Worm (Caenorhabditis elegans) whole organism, L3 larva: ENCODE measurements around the gene T11B7.2.

Source experiments
- R02D3.7 ChIP-seq: fragments of 150-350 bp; optimal IDR thresholded peaks from 2 replicates; lab custom pipeline; 2014; ENCODE audit warnings: missing biosample characterization, missing genetic modification characterization
- ZK546.5 ChIP-seq: sonication (generic microtip); optimal IDR thresholded peaks from 2 replicates; lab custom pipeline; 2017; ENCODE audit warnings: missing biosample characterization, missing genetic modification characterization
- ama-1 ChIP-seq: fragments of 150-350 bp; optimal IDR thresholded peaks from 2 replicates; lab custom pipeline; 2018
- ceh-16 ChIP-seq: sonication (generic microtip); optimal IDR thresholded peaks from 2 replicates; lab custom pipeline; 2017; ENCODE audit warnings: missing biosample characterization, missing genetic modification characterization
- ceh-28 ChIP-seq: fragments of 150-350 bp; optimal IDR thresholded peaks from 2 replicates; lab custom pipeline; 2014; ENCODE audit warnings: missing biosample characterization, missing genetic modification reagents, missing genetic modification characterization
- ceh-82 ChIP-seq: fragments of 150-350 bp; optimal IDR thresholded peaks from 2 replicates; lab custom pipeline; 2014; ENCODE audit warnings: missing biosample characterization, missing genetic modification characterization
- ceh-9 ChIP-seq: sonication (generic microtip); optimal IDR thresholded peaks from 2 replicates; lab custom pipeline; 2018; ENCODE audit warnings: missing biosample characterization, missing genetic modification characterization
- daf-12 ChIP-seq: fragments of 150-350 bp; optimal IDR thresholded peaks from 2 replicates; lab custom pipeline; 2014; ENCODE audit warnings: missing biosample characterization, missing genetic modification reagents, missing genetic modification characterization
- egl-27 ChIP-seq: sonication (generic microtip); optimal IDR thresholded peaks from 4 replicates; lab custom pipeline; 2017; ENCODE audit warnings: missing biosample characterization, missing genetic modification reagents, missing genetic modification characterization
- elt-1 ChIP-seq: fragments of 150-350 bp; optimal IDR thresholded peaks from 2 replicates; lab custom pipeline; 2014; ENCODE audit warnings: missing biosample characterization, missing genetic modification characterization
- elt-3 ChIP-seq, 3 experiments: fragments of 150-350 bp in 1 of 3; sonication (generic microtip) in 2 of 3; optimal IDR thresholded peaks; 2 replicates in 2 of 3; 4 replicates in 1 of 3; lab custom pipeline; 2014 to 2017; ENCODE audit warnings: missing biosample characterization in 3 of 3, missing genetic modification characterization in 3 of 3
- eor-1 ChIP-seq, 2 experiments: fragments of 150-350 bp; optimal IDR thresholded peaks; 2 replicates each; lab custom pipeline; 2014 to 2018; ENCODE audit warnings: missing biosample characterization in 2 of 2, missing genetic modification characterization in 2 of 2
- fkh-10 ChIP-seq: sonication (generic microtip); optimal IDR thresholded peaks from 2 replicates; lab custom pipeline; 2017; ENCODE audit warnings: missing biosample characterization, missing genetic modification reagents, missing genetic modification characterization
- fkh-2 ChIP-seq: fragments of 150-350 bp; optimal IDR thresholded peaks from 2 replicates; lab custom pipeline; 2014; ENCODE audit warnings: missing biosample characterization, missing genetic modification reagents, missing genetic modification characterization
- hmg-11 ChIP-seq: sonication (generic microtip); optimal IDR thresholded peaks from 2 replicates; lab custom pipeline; 2016; ENCODE audit warnings: missing genetic modification characterization, missing compliant biosample characterization
- jun-1 ChIP-seq: fragments of 150-350 bp; optimal IDR thresholded peaks from 2 replicates; lab custom pipeline; 2014; ENCODE audit warnings: missing biosample characterization, missing genetic modification reagents, missing genetic modification characterization
- lin-39 ChIP-seq: fragments of 150-350 bp; optimal IDR thresholded peaks from 2 replicates; lab custom pipeline; 2018; ENCODE audit warnings: missing biosample characterization, missing genetic modification reagents, missing genetic modification characterization
- mdl-1 ChIP-seq: fragments of 150-350 bp; optimal IDR thresholded peaks from 2 replicates; lab custom pipeline; 2014; ENCODE audit warnings: missing biosample characterization, missing genetic modification characterization
- mml-1 ChIP-seq: fragments of 150-350 bp; sonication (generic microtip); optimal IDR thresholded peaks from 3 replicates; lab custom pipeline; 2014; ENCODE audit warnings: missing biosample characterization, missing genetic modification characterization
- nfya-1 ChIP-seq: sonication (generic microtip); optimal IDR thresholded peaks from 2 replicates; lab custom pipeline; 2017; ENCODE audit warnings: missing genetic modification characterization, mild to moderate bottlenecking, missing compliant biosample characterization, antibody characterized with exemption, moderate library complexity; ENCODE audit not compliant: insufficient read depth
- nhr-11 ChIP-seq: fragments of 150-350 bp; optimal IDR thresholded peaks from 2 replicates; lab custom pipeline; 2014; ENCODE audit warnings: missing biosample characterization, missing genetic modification characterization
- nhr-12 ChIP-seq: fragments of 150-350 bp; optimal IDR thresholded peaks from 2 replicates; lab custom pipeline; 2014; ENCODE audit warnings: missing biosample characterization, missing genetic modification characterization
- nhr-23 ChIP-seq: fragments of 150-350 bp; optimal IDR thresholded peaks from 2 replicates; lab custom pipeline; 2014; ENCODE audit warnings: missing biosample characterization, missing genetic modification reagents, missing genetic modification characterization
- nhr-237 ChIP-seq: fragments of 150-350 bp; optimal IDR thresholded peaks from 2 replicates; lab custom pipeline; 2014; ENCODE audit warnings: missing biosample characterization, missing genetic modification characterization
- nhr-25 ChIP-seq: sonication (generic microtip); optimal IDR thresholded peaks from 2 replicates; lab custom pipeline; 2017; ENCODE audit warnings: missing biosample characterization, missing genetic modification characterization
- nhr-28 ChIP-seq: fragments of 150-350 bp; optimal IDR thresholded peaks from 2 replicates; lab custom pipeline; 2014; ENCODE audit warnings: missing biosample characterization, missing genetic modification characterization
- nhr-43 ChIP-seq: sonication (generic microtip); optimal IDR thresholded peaks from 2 replicates; lab custom pipeline; 2016; ENCODE audit warnings: mild to moderate bottlenecking, missing genetic modification characterization, missing compliant biosample characterization; ENCODE audit not compliant: poor library complexity, severe bottlenecking
- nhr-76 ChIP-seq: fragments of 150-350 bp; sonication (generic microtip); optimal IDR thresholded peaks from 5 replicates; lab custom pipeline; 2014; ENCODE audit warnings: missing biosample characterization, missing genetic modification characterization
- pha-4 ChIP-seq: fragments of 150-350 bp; optimal IDR thresholded peaks from 2 replicates; lab custom pipeline; 2014; ENCODE audit warnings: missing biosample characterization, missing genetic modification reagents, missing genetic modification characterization
- pqm-1 ChIP-seq: fragments of 150-350 bp; optimal IDR thresholded peaks from 2 replicates; lab custom pipeline; 2017; ENCODE audit warnings: missing biosample characterization, missing genetic modification characterization, inconsistent platforms
- sea-2 ChIP-seq: fragments of 150-350 bp; sonication (generic microtip); optimal IDR thresholded peaks from 4 replicates; lab custom pipeline; 2014; ENCODE audit warnings: missing biosample characterization, missing genetic modification reagents, missing genetic modification characterization
- skn-1 ChIP-seq: fragments of 150-350 bp; optimal IDR thresholded peaks from 2 replicates; lab custom pipeline; 2014; ENCODE audit warnings: missing biosample characterization, missing genetic modification characterization
- snpc-4 ChIP-seq: fragments of 150-350 bp; optimal IDR thresholded peaks from 2 replicates; lab custom pipeline; 2014; ENCODE audit warnings: missing biosample characterization, missing genetic modification characterization
- tbx-2 ChIP-seq: sonication (generic microtip); optimal IDR thresholded peaks from 2 replicates; lab custom pipeline; 2016; ENCODE audit warnings: mild to moderate bottlenecking, missing genetic modification characterization, missing compliant biosample characterization
- unc-39 ChIP-seq: sonication (generic microtip); optimal IDR thresholded peaks from 4 replicates; lab custom pipeline; 2017; ENCODE audit warnings: missing biosample characterization, missing genetic modification characterization
- unc-62 ChIP-seq: fragments of 150-350 bp; sonication (generic microtip); optimal IDR thresholded peaks from 4 replicates; lab custom pipeline; 2014; ENCODE audit warnings: missing biosample characterization, missing genetic modification reagents, missing genetic modification characterization
- zag-1 ChIP-seq: fragments of 150-350 bp; optimal IDR thresholded peaks from 2 replicates; lab custom pipeline; 2014; ENCODE audit warnings: missing biosample characterization, missing genetic modification characterization
- ztf-11 ChIP-seq: fragments of 150-350 bp; optimal IDR thresholded peaks from 2 replicates; lab custom pipeline; 2014; ENCODE audit warnings: missing biosample characterization, missing genetic modification characterization
- ztf-4 ChIP-seq: fragments of 150-350 bp; optimal IDR thresholded peaks from 2 replicates; lab custom pipeline; 2014; ENCODE audit warnings: missing biosample characterization, missing genetic modification characterization

T11B7.2 gene

DNA sequence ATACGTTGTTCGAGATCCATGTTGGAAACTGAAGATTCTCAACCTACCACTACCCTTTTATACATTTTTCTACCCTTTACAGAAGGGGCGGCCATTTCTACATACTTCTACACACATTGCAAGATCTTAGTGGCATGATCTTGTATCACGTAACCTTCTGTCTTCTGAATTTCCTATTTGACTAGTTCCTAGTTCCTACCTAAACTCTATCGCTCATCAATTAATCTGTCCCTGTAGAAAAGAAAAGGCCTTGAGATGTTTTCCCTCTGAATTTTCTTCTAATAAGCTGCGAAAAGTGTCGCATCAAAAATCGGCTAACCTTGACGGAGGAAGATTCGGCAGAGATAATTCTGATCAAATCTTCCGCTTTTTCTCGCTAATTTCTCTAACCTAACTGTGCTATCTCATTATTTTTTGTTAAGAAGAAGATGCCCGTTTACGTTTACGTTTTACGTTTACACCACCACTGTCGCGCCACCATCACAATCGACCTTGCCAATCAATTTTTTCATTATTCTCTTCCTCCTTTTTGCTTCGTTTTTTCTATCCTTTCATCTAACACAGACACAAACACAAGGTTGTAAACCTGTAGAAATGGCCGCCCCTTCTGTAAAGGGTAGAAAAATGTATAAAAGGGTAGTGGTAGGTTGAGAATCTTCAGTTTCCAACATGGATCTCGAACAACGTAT is 20.1 kb downstream of the T11B7.2 start, which contains the start of the genes col-117 and col-3:
TSS of gene col-117 (minus strand) at position 51 of the 689 bp plus-strand sequence.
TSS of gene col-3 (plus strand) at position 639 of the 689 bp plus-strand sequence.
- TF ChIP-seq fkh-10 (no peak), pha-4 (tag; lab: Kevin White, UChicago) (no peak), fkh-2 (no peak), unc-39 (tag; lab: Kevin White, UChicago) (no peak), nfya-1 (no peak), nhr-237 (no peak), nhr-25 (peak; percentile 86), sea-2 (no peak), nhr-23 (tag; lab: Kevin White, UChicago) (peak; percentile 29), daf-12 (tag; lab: Kevin White, UChicago) (no peak), elt-1 (peak; percentile 83), tbx-2 (tag; lab: Kevin White, UChicago) (no peak), nhr-43 (tag; lab: Kevin White, UChicago) (peak; percentile 16), skn-1 (tag; lab: Kevin White, UChicago) (no peak)

DNA sequence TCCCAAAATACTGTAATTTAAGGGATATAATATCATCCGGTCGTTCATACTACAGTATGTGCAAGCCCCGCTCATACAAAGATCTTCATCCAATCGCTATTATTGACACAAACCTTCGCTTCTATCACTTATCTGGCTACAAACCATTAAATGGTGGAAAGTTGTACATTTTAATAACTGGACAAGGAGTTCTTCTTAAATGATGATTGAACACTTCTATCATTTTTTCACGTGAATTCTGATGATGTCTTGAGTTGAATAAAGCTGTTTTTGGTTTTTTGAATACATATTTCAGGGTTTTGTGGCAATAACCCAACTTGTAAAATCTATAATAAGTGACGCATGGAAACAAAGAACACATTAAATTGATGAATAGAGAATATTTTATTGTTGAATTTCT is 21.8 kb downstream of the T11B7.2 start:
- TF ChIP-seq nhr-25: peak; percentile 79
- TF ChIP-seq fkh-10: no peak
- peak; percentile 63 for TF ChIP-seq nhr-43 (tag; lab: Kevin White, UChicago)
- TF ChIP-seq snpc-4: no peak
- TF ChIP-seq ceh-82 (tag; lab: Kevin White, UChicago): no peak
- TF ChIP-seq unc-62 (GFP tag; lab: Kevin White, UChicago): no peak
- TF ChIP-seq R02D3.7 (tag; lab: Kevin White, UChicago): peak; percentile 45
- peak; percentile 1 for TF ChIP-seq elt-1
- no peak for TF ChIP-seq skn-1 (tag; lab: Kevin White, UChicago)
- TF ChIP-seq elt-3 (tag; optimal IDR thresholded peaks at IDR 0.05; lab: Kevin White, UChicago): peak in 1 of 3 experiments; percentile 64
- TF ChIP-seq ceh-28 (tag; lab: Kevin White, UChicago): peak; percentile 23
- no peak for TF ChIP-seq sea-2
- peak; percentile 0 for TF ChIP-seq nhr-23 (tag; lab: Kevin White, UChicago)
- no peak for TF ChIP-seq pqm-1
- TF ChIP-seq nfya-1: peak; percentile 20
- no peak for TF ChIP-seq nhr-28 (tag; lab: Kevin White, UChicago)
- no peak for TF ChIP-seq lin-39 (tag; lab: Kevin White, UChicago)
- TF ChIP-seq tbx-2 (tag; lab: Kevin White, UChicago): no peak
- TF ChIP-seq jun-1 (tag; lab: Kevin White, UChicago): no peak
- no peak for TF ChIP-seq ztf-11
- no peak for TF ChIP-seq ztf-4
- no peak for TF ChIP-seq hmg-11 (tag; lab: Kevin White, UChicago)
- TF ChIP-seq ceh-9 (tag; lab: Kevin White, UChicago): no peak
- no peak for TF ChIP-seq nhr-76 (tag; lab: Kevin White, UChicago)

DNA sequence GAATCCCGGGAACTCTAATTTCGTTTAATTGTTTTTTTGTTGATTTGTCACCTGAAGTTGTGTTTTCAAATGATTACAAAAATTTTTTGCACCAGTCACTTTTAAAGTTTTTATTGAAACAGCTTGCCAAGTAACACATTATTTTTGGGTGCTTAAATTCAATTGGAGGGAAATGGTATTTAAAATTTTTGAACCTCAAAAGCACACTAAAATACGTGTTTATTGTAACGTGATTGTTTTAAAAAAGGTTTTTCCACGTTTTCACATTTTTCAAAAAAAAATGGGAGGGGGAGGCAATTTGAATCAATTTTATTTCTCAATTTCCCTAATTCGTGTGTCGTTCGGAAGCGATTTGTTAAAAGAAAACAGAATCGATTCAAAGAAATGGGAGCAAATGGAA is 23.2 kb downstream of the T11B7.2 start, which contains the start of gene T28C6.5:
TSS of gene T28C6.5 (plus strand) at position 301 of the 400 bp plus-strand sequence.
- TF ChIP-seq hmg-11 (tag; lab: Kevin White, UChicago) (no peak), eor-1 (tag; optimal IDR thresholded peaks at IDR 0.05; lab: Kevin White, UChicago) (no peak), pha-4 (tag; lab: Kevin White, UChicago) (no peak), sea-2 (no peak), mml-1 (tag; lab: Kevin White, UChicago) (no peak), snpc-4 (no peak), ama-1 (lab: Kevin White, UChicago) (no peak), ztf-4 (no peak), nhr-25 (no peak), nhr-28 (tag; lab: Kevin White, UChicago) (no peak), nhr-23 (tag; lab: Kevin White, UChicago) (no peak), nhr-12 (tag; lab: Kevin White, UChicago) (no peak), zag-1 (no peak), R02D3.7 (tag; lab: Kevin White, UChicago) (no peak), mdl-1 (no peak), ztf-11 (no peak)
- TF ChIP-seq, all 47 proteins: peak for 0

DNA sequence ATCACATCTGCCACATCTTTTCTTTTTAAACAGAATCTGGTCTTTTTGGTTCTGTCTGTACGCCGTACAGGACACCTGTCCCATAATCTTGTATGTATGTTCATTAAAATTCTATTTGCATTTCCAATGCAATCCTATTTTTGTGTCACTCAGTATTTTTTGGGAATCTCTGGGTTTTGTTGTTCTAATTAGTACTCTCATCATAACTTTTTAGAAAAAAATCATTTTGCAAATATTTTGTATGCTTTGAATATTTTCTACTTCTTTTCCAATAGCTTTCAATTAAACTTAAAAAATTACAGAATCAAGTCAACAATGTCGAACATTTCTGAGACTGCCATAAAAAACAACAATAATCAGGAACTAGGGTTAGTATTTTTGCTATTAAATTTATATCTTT is 24.3 kb downstream of the T11B7.2 start, which contains the start of gene T28C6.3:
TSS of gene T28C6.3 (plus strand) at position 301 of the 400 bp plus-strand sequence.
- TF ChIP-seq hmg-11 (tag; lab: Kevin White, UChicago) (no peak), ama-1 (lab: Kevin White, UChicago) (no peak), egl-27 (no peak), nhr-11 (tag; lab: Kevin White, UChicago) (no peak), elt-3 (tag; optimal IDR thresholded peaks at IDR 0.05; lab: Kevin White, UChicago) (no peak), ZK546.5 (tag; lab: Kevin White, UChicago) (no peak), ceh-16 (tag; lab: Kevin White, UChicago) (no peak), nhr-28 (tag; lab: Kevin White, UChicago) (no peak), mml-1 (tag; lab: Kevin White, UChicago) (no peak), unc-39 (tag; lab: Kevin White, UChicago) (no peak), nfya-1 (no peak)
